Fruit fly (Drosophila melanogaster): ENCODE results near the gene sws.

DNA sequence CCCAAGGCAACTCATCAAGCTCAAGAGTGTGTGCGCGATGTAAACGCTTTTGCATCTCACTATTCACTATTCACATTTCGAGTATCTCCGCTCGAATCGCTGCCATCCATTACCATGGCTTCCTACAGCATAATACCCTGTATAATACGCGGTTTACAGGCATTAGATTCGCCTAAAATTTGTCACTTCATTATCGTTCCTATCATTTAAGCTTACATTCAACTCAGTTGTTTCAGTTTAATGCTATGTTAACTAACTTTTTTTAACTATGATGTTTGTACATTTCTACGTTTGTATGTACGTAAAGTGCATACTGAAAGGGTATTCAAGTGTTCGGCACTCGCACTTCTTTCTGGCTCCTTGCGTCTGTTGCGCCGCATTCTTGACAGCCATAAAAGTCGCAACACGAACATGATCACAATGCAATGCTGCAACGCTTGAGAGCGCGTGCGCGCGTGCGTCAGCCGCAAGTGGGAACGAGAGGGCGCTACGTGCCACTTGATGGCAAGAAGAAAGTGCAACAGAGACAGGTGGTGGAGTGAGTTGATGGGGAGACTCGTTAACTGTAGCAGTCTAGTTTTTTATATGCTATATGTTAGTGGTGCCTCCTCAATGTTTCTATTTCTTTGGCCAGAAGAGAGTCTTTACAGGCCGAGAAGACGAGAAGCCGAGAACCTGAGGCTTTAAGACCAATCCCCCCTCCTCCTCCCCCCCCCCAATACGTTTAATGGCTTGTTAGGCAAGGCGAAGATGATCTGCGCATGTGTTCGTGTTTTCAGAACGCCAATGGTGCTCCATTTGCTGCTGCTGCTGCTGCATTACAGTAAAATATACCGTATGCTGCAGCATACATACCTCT, 9.2 kb upstream of the sws start:
- no peak for TF ChIP-seq Sin3A (optimal IDR thresholded peaks at IDR 0.05)
- TF ChIP-seq psq (optimal IDR thresholded peaks at IDR 0.05): no peak

Measured in Kc167 (cell line).